Fruit fly (Drosophila melanogaster) whole organism, pupa: Measurements from ENCODE around the gene cact.

Experiments used
- CG10348 ChIP-seq: fragments of 200-800 bp; sonication (Bioruptor generic); IDR thresholded peaks from 2 replicates; pipeline ENCODE4 v1.3.6; 2022; ENCODE audit warnings: missing biosample characterization, missing genetic modification characterization
- CG12605 ChIP-seq: fragments of 200-800 bp; sonication (Bioruptor generic); IDR thresholded peaks from 2 replicates; pipeline ENCODE4 v1.3.6; 2022; ENCODE audit warnings: missing biosample characterization, missing genetic modification characterization
- CG13204 ChIP-seq: fragments of 200-800 bp; sonication (Bioruptor generic); optimal IDR thresholded peaks from 2 replicates; lab custom pipeline; 2018; ENCODE audit warnings: missing biosample characterization, mild to moderate bottlenecking, missing genetic modification characterization, moderate library complexity
- CG14655 ChIP-seq: fragments of 200-800 bp; sonication (Bioruptor generic); optimal IDR thresholded peaks from 3 replicates; lab custom pipeline; 2017; ENCODE audit warnings: mild to moderate bottlenecking, missing biosample characterization, missing genetic modification reagents, missing genetic modification characterization
- CG15710 ChIP-seq: fragments of 200-800 bp; sonication (Bioruptor generic); optimal IDR thresholded peaks from 2 replicates; lab custom pipeline; 2018; ENCODE audit warnings: missing biosample characterization, mild to moderate bottlenecking, missing genetic modification characterization, moderate library complexity
- CG17806 ChIP-seq: fragments of 200-800 bp; sonication (Bioruptor generic); optimal IDR thresholded peaks from 2 replicates; lab custom pipeline; 2018; ENCODE audit warnings: missing biosample characterization, mild to moderate bottlenecking, missing genetic modification characterization, moderate library complexity
- CG32121 ChIP-seq: fragments of 200-800 bp; sonication (Bioruptor generic); IDR thresholded peaks from 2 replicates; pipeline ENCODE4 v1.3.6; 2022; ENCODE audit warnings: missing biosample characterization, missing genetic modification characterization
- CG34367 ChIP-seq: fragments of 200-800 bp; sonication (Bioruptor generic); optimal IDR thresholded peaks from 2 replicates; lab custom pipeline; 2018; ENCODE audit warnings: missing biosample characterization, mild to moderate bottlenecking, missing genetic modification characterization
- CG4496 ChIP-seq: fragments of 200-800 bp; sonication (Bioruptor generic); IDR thresholded peaks from 3 replicates; pipeline ENCODE4 v1.3.6; 2022; ENCODE audit warnings: missing biosample characterization, missing genetic modification characterization
- CG8159 ChIP-seq: fragments of 200-800 bp; sonication (Bioruptor generic); optimal IDR thresholded peaks from 3 replicates; lab custom pipeline; 2018; ENCODE audit warnings: missing biosample characterization, mild to moderate bottlenecking, missing genetic modification characterization, moderate library complexity
- CG8301 ChIP-seq: fragments of 200-800 bp; sonication (Bioruptor generic); optimal IDR thresholded peaks from 2 replicates; lab custom pipeline; 2018; ENCODE audit warnings: missing biosample characterization, mild to moderate bottlenecking, missing genetic modification characterization
- CG9948 ChIP-seq: fragments of 200-800 bp; sonication (Bioruptor generic); optimal IDR thresholded peaks from 2 replicates; lab custom pipeline; 2018; ENCODE audit warnings: missing biosample characterization, mild to moderate bottlenecking, missing genetic modification characterization, moderate library complexity
- D1 ChIP-seq: fragments of 200-800 bp; sonication (Bioruptor generic); optimal IDR thresholded peaks from 2 replicates; lab custom pipeline; 2018; ENCODE audit warnings: missing biosample characterization, mild to moderate bottlenecking, missing genetic modification characterization, moderate library complexity
- EcR ChIP-seq: fragments of 200-800 bp; sonication (Bioruptor generic); optimal IDR thresholded peaks from 3 replicates; lab custom pipeline; 2019; ENCODE audit warnings: missing biosample characterization, missing genetic modification characterization, mild to moderate bottlenecking, moderate library complexity, missing genetic modification reagents
- Ets98B ChIP-seq: fragments of 200-800 bp; sonication (Bioruptor generic); IDR thresholded peaks from 2 replicates; pipeline ENCODE4 v1.3.6; 2022; ENCODE audit warnings: missing biosample characterization, missing genetic modification characterization
- Pif1A ChIP-seq: fragments of 200-800 bp; sonication (Bioruptor generic); optimal IDR thresholded peaks from 3 replicates; lab custom pipeline; 2016; ENCODE audit warnings: missing biosample characterization, missing genetic modification characterization
- Pif1B ChIP-seq: fragments of 200-800 bp; sonication (Bioruptor generic); optimal IDR thresholded peaks from 3 replicates; lab custom pipeline; 2016; ENCODE audit warnings: missing biosample characterization, missing genetic modification characterization
- Snoo ChIP-seq: fragments of 200-800 bp; sonication (Bioruptor generic); optimal IDR thresholded peaks from 3 replicates; lab custom pipeline; 2017; ENCODE audit warnings: missing biosample characterization, mild to moderate bottlenecking, missing genetic modification characterization, inconsistent platforms
- fd96Ca ChIP-seq: fragments of 200-800 bp; sonication (Bioruptor generic); IDR thresholded peaks from 3 replicates; pipeline ENCODE4 v1.3.6; 2022; ENCODE audit warnings: missing biosample characterization, missing genetic modification characterization
- gl ChIP-seq: fragments of 200-800 bp; sonication (Bioruptor generic); optimal IDR thresholded peaks from 2 replicates; lab custom pipeline; 2018; ENCODE audit warnings: missing biosample characterization, mild to moderate bottlenecking, missing genetic modification characterization
- rn ChIP-seq: fragments of 200-800 bp; sonication (Bioruptor generic); IDR thresholded peaks from 2 replicates; pipeline ENCODE4 v1.3.6; 2022; ENCODE audit warnings: missing biosample characterization, missing genetic modification characterization

The cact gene

dm6 chr2L:16350160-16350633 lies 24.2 kb upstream of the cact start:
- TF ChIP-seq EcR (GFP tag; lab: Kevin White, UChicago): no peak
- TF ChIP-seq CG14655 (GFP tag; lab: Kevin White, UChicago): no peak
- peak; percentile 46 for TF ChIP-seq CG15710 (tag; lab: Kevin White, UChicago)
- TF ChIP-seq CG8159 (tag; lab: Kevin White, UChicago): no peak
- TF ChIP-seq CG34367 (tag; lab: Kevin White, UChicago): no peak
- peak; percentile 45; the same call in 1 of the 2 replicates for TF ChIP-seq rn
- no peak for TF ChIP-seq CG13204 (GFP tag; lab: Kevin White, UChicago)
- TF ChIP-seq gl: no peak
- no peak for TF ChIP-seq D1
- peak; percentile 74 for TF ChIP-seq Snoo
- TF ChIP-seq Ets98B: peak; percentile 40
- no peak for TF ChIP-seq Pif1A (GFP tag; lab: Kevin White, UChicago)
- peak; percentile 68 for TF ChIP-seq CG32121 (GFP tag; lab: Robert Waterston, UW)
- TF ChIP-seq Pif1B (GFP tag; lab: Kevin White, UChicago): no peak
- TF ChIP-seq fd96Ca (GFP tag; lab: Robert Waterston, UW): peak; percentile 62; the same call in 2 of the 3 replicates
- no peak; the same call in 1 of the 2 replicates for TF ChIP-seq CG12605 (GFP tag; lab: Robert Waterston, UW)
- TF ChIP-seq CG10348 (GFP tag; lab: Robert Waterston, UW): no peak
- no peak for TF ChIP-seq CG8301 (tag; lab: Kevin White, UChicago)
- TF ChIP-seq CG17806 (tag; lab: Kevin White, UChicago): peak; percentile 9
- TF ChIP-seq CG4496: peak; percentile 77; the same call in 2 of the 3 replicates
- no peak for TF ChIP-seq CG9948 (tag; lab: Kevin White, UChicago)

DNA sequence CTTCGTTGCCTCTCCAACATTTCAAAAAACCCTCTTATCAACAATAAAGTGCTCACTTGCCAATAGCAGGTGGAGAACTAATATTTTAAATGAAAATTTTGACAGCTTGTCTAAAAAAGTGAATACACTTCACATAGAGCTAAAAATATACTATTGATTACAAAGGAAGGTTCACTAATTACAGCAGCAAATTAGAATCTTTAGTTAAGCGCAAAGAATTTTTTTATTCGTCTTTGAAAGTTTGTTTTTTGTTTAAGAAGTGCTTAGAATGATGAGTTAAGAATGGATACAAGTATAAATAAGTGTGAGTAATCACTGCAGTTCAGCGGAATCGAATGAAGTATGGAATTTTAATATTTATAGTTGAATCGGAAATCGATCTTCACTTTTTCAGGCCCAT lies 16.2 kb upstream of the cact start, which contains the start of gene CG44405:
TSS of gene CG44405 (minus strand) at position 101 of the 400 bp plus-strand sequence.
- TF ChIP-seq rn (no peak), CG13204 (GFP tag; lab: Kevin White, UChicago) (no peak), CG15710 (tag; lab: Kevin White, UChicago) (no peak), D1 (no peak), CG34367 (tag; lab: Kevin White, UChicago) (no peak), CG32121 (GFP tag; lab: Robert Waterston, UW) (no peak), CG8301 (tag; lab: Kevin White, UChicago) (no peak), CG8159 (tag; lab: Kevin White, UChicago) (no peak), Ets98B (no peak), CG10348 (GFP tag; lab: Robert Waterston, UW) (no peak), Pif1A (GFP tag; lab: Kevin White, UChicago) (no peak), EcR (GFP tag; lab: Kevin White, UChicago) (no peak)
- TF ChIP-seq, all 21 proteins: peak for 0

DNA sequence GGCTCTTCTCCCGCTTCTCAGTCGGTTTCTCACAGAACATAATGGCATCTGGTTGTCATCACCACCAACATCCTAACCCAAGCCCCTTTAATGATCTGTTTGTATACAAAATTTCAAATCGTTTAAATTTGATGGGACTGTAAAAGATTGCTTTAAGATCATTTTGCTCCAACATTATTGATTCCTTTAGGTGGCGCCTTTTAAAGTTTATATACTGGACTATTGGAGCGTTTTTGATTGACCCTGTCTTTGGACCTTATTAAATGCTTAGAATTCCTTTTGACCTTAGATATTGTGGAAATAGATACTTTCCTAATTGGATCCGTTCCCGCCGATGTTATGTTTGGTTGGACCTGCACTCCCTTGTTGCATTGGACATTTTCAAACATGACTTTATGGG lies 14.3 kb upstream of the cact start, which contains the start of gene CG42266:
TSS of gene CG42266 (minus strand) at position 101 of the 400 bp plus-strand sequence.
- TF ChIP-seq Ets98B: no peak
- TF ChIP-seq CG9948 (tag; lab: Kevin White, UChicago): no peak
- TF ChIP-seq Pif1A (GFP tag; lab: Kevin White, UChicago): no peak
- no peak for TF ChIP-seq EcR (GFP tag; lab: Kevin White, UChicago)
- no peak for TF ChIP-seq rn
- TF ChIP-seq CG10348 (GFP tag; lab: Robert Waterston, UW): no peak
- no peak for TF ChIP-seq gl
- TF ChIP-seq fd96Ca (GFP tag; lab: Robert Waterston, UW): no peak
- TF ChIP-seq Snoo: no peak
- TF ChIP-seq CG15710 (tag; lab: Kevin White, UChicago): no peak
- no peak for TF ChIP-seq Pif1B (GFP tag; lab: Kevin White, UChicago)
- no peak for TF ChIP-seq CG32121 (GFP tag; lab: Robert Waterston, UW)
- TF ChIP-seq CG4496: no peak
- no peak for TF ChIP-seq D1
- TF ChIP-seq CG8301 (tag; lab: Kevin White, UChicago): no peak
- TF ChIP-seq CG14655 (GFP tag; lab: Kevin White, UChicago): no peak

- TF ChIP-seq CG12605 (GFP tag; lab: Robert Waterston, UW) (no peak), CG15710 (tag; lab: Kevin White, UChicago) (no peak)
Observed at dm6 chr2L:16337785-16338184, 11.8 kb upstream of the cact start, which contains the start of gene CG31817. CG31817 (minus strand) TSS chr2L:16337885.

- TF ChIP-seq Snoo: no peak
- no peak for TF ChIP-seq gl
- no peak for TF ChIP-seq CG14655 (GFP tag; lab: Kevin White, UChicago)
- TF ChIP-seq CG34367 (tag; lab: Kevin White, UChicago): no peak
- TF ChIP-seq Pif1A (GFP tag; lab: Kevin White, UChicago): no peak
- TF ChIP-seq CG32121 (GFP tag; lab: Robert Waterston, UW): no peak
- no peak for TF ChIP-seq CG17806 (tag; lab: Kevin White, UChicago)
- TF ChIP-seq Pif1B (GFP tag; lab: Kevin White, UChicago): no peak
- no peak for TF ChIP-seq CG10348 (GFP tag; lab: Robert Waterston, UW)
- TF ChIP-seq CG8301 (tag; lab: Kevin White, UChicago): no peak
- TF ChIP-seq CG12605 (GFP tag; lab: Robert Waterston, UW): no peak
- TF ChIP-seq rn: no peak
- no peak for TF ChIP-seq Ets98B
- TF ChIP-seq D1: no peak
- TF ChIP-seq fd96Ca (GFP tag; lab: Robert Waterston, UW): no peak
- TF ChIP-seq CG15710 (tag; lab: Kevin White, UChicago): no peak
- no peak for TF ChIP-seq CG4496
- TF ChIP-seq, all 21 proteins: peak for 0
Observed at dm6 chr2L:16329625-16330024, 3.6 kb upstream of the cact start, which contains the start of gene CG4440. CG4440 (plus strand) TSS chr2L:16329925.

DNA sequence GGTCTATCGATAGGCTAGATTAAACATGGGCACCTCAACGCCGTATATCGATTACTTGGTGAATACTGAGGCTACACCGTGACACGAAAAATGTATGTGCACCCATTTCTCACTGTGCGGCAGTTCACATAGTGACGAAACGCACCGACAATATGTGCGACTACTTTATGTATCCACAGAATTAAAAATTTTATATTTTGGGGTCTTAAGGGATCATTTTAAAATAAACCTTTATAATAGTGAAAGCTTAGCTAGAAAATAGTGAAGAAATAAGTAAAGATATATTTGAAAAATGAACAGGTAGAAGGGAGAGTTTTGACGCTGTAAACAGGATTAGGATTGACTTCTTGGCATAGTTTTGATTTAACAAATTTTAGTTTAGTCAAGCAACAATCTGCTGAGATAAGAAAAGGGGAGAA lies 3.1 kb upstream of the cact start, which contains the start of gene mRpL4:
TSS of gene mRpL4 (minus strand) at position 31 of the 419 bp plus-strand sequence.
- peak; percentile 27; the same call in 1 of the 2 replicates for TF ChIP-seq CG32121 (GFP tag; lab: Robert Waterston, UW)
- TF ChIP-seq CG9948 (tag; lab: Kevin White, UChicago): no peak
- TF ChIP-seq Snoo: peak; percentile 14
- TF ChIP-seq fd96Ca (GFP tag; lab: Robert Waterston, UW): no peak
- TF ChIP-seq D1: peak; percentile 71
